Fruit fly (Drosophila melanogaster) whole organism, embryonic: ENCODE measurements around the gene IntS6.

Source experiments
- BtbVII ChIP-seq: fragments of 200-800 bp; sonication (Bioruptor generic); optimal IDR thresholded peaks from 3 replicates; lab custom pipeline; 2017; ENCODE audit warnings: missing biosample characterization, mild to moderate bottlenecking, missing genetic modification characterization
- CG10267 ChIP-seq: fragments of 200-800 bp; sonication (Bioruptor generic); optimal IDR thresholded peaks from 2 replicates; lab custom pipeline; 2018; ENCODE audit warnings: missing biosample characterization, mild to moderate bottlenecking, missing genetic modification characterization, moderate library complexity
- CG12155 ChIP-seq: fragments of 200-800 bp; sonication (Bioruptor generic); optimal IDR thresholded peaks from 3 replicates; lab custom pipeline; 2016; ENCODE audit warnings: missing biosample characterization, missing genetic modification characterization
- CG1233 ChIP-seq: fragments of 200-800 bp; sonication (Bioruptor generic); optimal IDR thresholded peaks from 4 replicates; lab custom pipeline; 2018; ENCODE audit warnings: missing biosample characterization, mild to moderate bottlenecking, missing genetic modification characterization
- CG12744 ChIP-seq: fragments of 200-800 bp; sonication (Bioruptor generic); optimal IDR thresholded peaks from 2 replicates; lab custom pipeline; 2016; ENCODE audit warnings: missing biosample characterization, missing genetic modification characterization
- CG13287 ChIP-seq: fragments of 200-800 bp; sonication (Bioruptor generic); IDR thresholded peaks from 2 replicates; pipeline ENCODE4 v1.3.6; 2022; ENCODE audit warnings: missing biosample characterization, missing genetic modification characterization; ENCODE audit not compliant: partially characterized antibody
- CG15479 ChIP-seq: fragments of 200-800 bp; sonication (Bioruptor generic); optimal IDR thresholded peaks from 3 replicates; lab custom pipeline; 2019; ENCODE audit warnings: missing biosample characterization, mild to moderate bottlenecking, missing genetic modification characterization, moderate library complexity
- CG2116 ChIP-seq: fragments of 200-800 bp; sonication (Bioruptor generic); optimal IDR thresholded peaks from 3 replicates; lab custom pipeline; 2018; ENCODE audit warnings: missing biosample characterization, mild to moderate bottlenecking, missing genetic modification characterization
- CG2875 ChIP-seq: fragments of 200-800 bp; sonication (Bioruptor generic); optimal IDR thresholded peaks from 2 replicates; lab custom pipeline; 2017; ENCODE audit warnings: missing biosample characterization, mild to moderate bottlenecking, missing genetic modification characterization, missing genetic modification reagents
- CG30403 ChIP-seq: fragments of 200-800 bp; sonication (Bioruptor generic); optimal IDR thresholded peaks from 3 replicates; lab custom pipeline; 2016; ENCODE audit warnings: missing biosample characterization, missing genetic modification characterization
- CG42726 ChIP-seq: fragments of 200-800 bp; sonication (Bioruptor generic); IDR thresholded peaks from 2 replicates; pipeline ENCODE4 v1.3.6; 2022; ENCODE audit warnings: missing biosample characterization, missing genetic modification characterization; ENCODE audit not compliant: partially characterized antibody
- CG43689 ChIP-seq: fragments of 200-800 bp; sonication (Bioruptor generic); IDR thresholded peaks from 2 replicates; pipeline ENCODE4 v1.3.6; 2022; ENCODE audit warnings: missing biosample characterization, missing genetic modification characterization
- CG9609 ChIP-seq: fragments of 200-800 bp; sonication (Bioruptor generic); optimal IDR thresholded peaks from 3 replicates; lab custom pipeline; 2016; ENCODE audit warnings: missing biosample characterization, missing genetic modification characterization
- CG9932 ChIP-seq: fragments of 200-800 bp; sonication (Bioruptor generic); IDR thresholded peaks from 2 replicates; pipeline ENCODE4 v1.3.6; 2022; ENCODE audit warnings: missing biosample characterization, missing genetic modification characterization
- D ChIP-seq, 2 experiments: fragments of 200-800 bp in 1 of 2; fragments of >200 bp in 1 of 2; sonication (Bioruptor generic) in 1 of 2; optimal IDR thresholded peaks; 2 replicates in 1 of 2; 3 replicates in 1 of 2; lab custom pipeline; 2017; ENCODE audit warnings: mild to moderate bottlenecking in 1 of 2, missing biosample characterization in 1 of 2, missing genetic modification characterization in 1 of 2, missing genetic modification reagents in 1 of 2
- Dp ChIP-seq: fragments of 200-800 bp; sonication (Bioruptor generic); optimal IDR thresholded peaks from 2 replicates; lab custom pipeline; 2018; ENCODE audit warnings: missing biosample characterization, mild to moderate bottlenecking, missing genetic modification characterization, moderate library complexity
- Dref ChIP-seq: fragments of 200-800 bp; sonication (Bioruptor generic); IDR thresholded peaks from 2 replicates; pipeline ENCODE4 v1.3.6; 2022; ENCODE audit warnings: missing biosample characterization, missing genetic modification characterization
- H2.0 ChIP-seq: fragments of 200-800 bp; sonication (Bioruptor generic); IDR thresholded peaks from 2 replicates; pipeline ENCODE4 v1.3.6; 2022; ENCODE audit warnings: missing biosample characterization, missing genetic modification characterization
- MBD-R2 ChIP-seq: fragments of 200-800 bp; sonication (Bioruptor generic); IDR thresholded peaks from 2 replicates; pipeline ENCODE4 v1.3.6; 2022; ENCODE audit warnings: missing biosample characterization, missing genetic modification characterization
- MESR4 ChIP-seq: fragments of 200-800 bp; sonication (Bioruptor generic); optimal IDR thresholded peaks from 2 replicates; lab custom pipeline; 2018; ENCODE audit warnings: missing biosample characterization, mild to moderate bottlenecking, missing genetic modification characterization, moderate library complexity
- Max ChIP-seq: fragments of 200-800 bp; sonication (Bioruptor generic); optimal IDR thresholded peaks from 2 replicates; lab custom pipeline; 2016; ENCODE audit warnings: missing biosample characterization, mild to moderate bottlenecking, missing genetic modification characterization
- Meics ChIP-seq: fragments of 200-800 bp; sonication (Bioruptor generic); optimal IDR thresholded peaks from 2 replicates; lab custom pipeline; 2017; ENCODE audit warnings: missing biosample characterization, mild to moderate bottlenecking, missing genetic modification characterization
- Oli ChIP-seq: fragments of 200-800 bp; sonication (Bioruptor generic); optimal IDR thresholded peaks from 2 replicates; lab custom pipeline; 2018; ENCODE audit warnings: missing biosample characterization, mild to moderate bottlenecking, missing genetic modification characterization, moderate library complexity
- Opbp ChIP-seq: fragments of 200-800 bp; sonication (Bioruptor generic); IDR thresholded peaks from 3 replicates; pipeline ENCODE4 v1.3.6; 2022; ENCODE audit warnings: missing biosample characterization, missing genetic modification characterization; ENCODE audit not compliant: partially characterized antibody
- Pdp1 ChIP-seq, 2 experiments: fragments of 200-800 bp; sonication (Bioruptor generic); optimal IDR thresholded peaks; 3 replicates each; lab custom pipeline; 2016; ENCODE audit warnings: missing biosample characterization in 2 of 2, missing genetic modification characterization in 2 of 2, mild to moderate bottlenecking in 1 of 2, moderate library complexity in 1 of 2
- Rfx ChIP-seq: fragments of 200-800 bp; sonication (Bioruptor generic); IDR thresholded peaks from 2 replicates; pipeline ENCODE4 v1.3.6; 2022; ENCODE audit warnings: missing biosample characterization, missing genetic modification characterization
- Trl ChIP-seq, 3 experiments: fragments of >200 bp in 2 of 3; fragments of 200-800 bp in 1 of 3; sonication (Bioruptor generic) in 1 of 3; optimal IDR thresholded peaks; 2 replicates in 1 of 3; 3 replicates in 2 of 3; lab custom pipeline; 2016 to 2017; ENCODE audit warnings: missing biosample characterization in 1 of 3, missing genetic modification characterization in 1 of 3
- Usf ChIP-seq: fragments of 200-800 bp; sonication (Bioruptor generic); optimal IDR thresholded peaks from 2 replicates; lab custom pipeline; 2017; ENCODE audit warnings: missing genotype, missing biosample characterization, missing genetic modification characterization
- Xrp1 ChIP-seq: fragments of 200-800 bp; sonication (Bioruptor generic); IDR thresholded peaks from 2 replicates; pipeline ENCODE4 v1.3.6; 2022; ENCODE audit warnings: missing biosample characterization, missing genetic modification characterization
- bsh ChIP-seq, 2 experiments: fragments of 200-800 bp; sonication (Bioruptor generic); optimal IDR thresholded peaks; 2 replicates each; lab custom pipeline; 2017 to 2018; ENCODE audit warnings: mild to moderate bottlenecking in 2 of 2, missing biosample characterization in 2 of 2, missing genetic modification characterization in 2 of 2, moderate library complexity in 1 of 2
- ci ChIP-seq: fragments of 200-800 bp; sonication (Bioruptor generic); IDR thresholded peaks from 3 replicates; pipeline ENCODE4 v1.3.6; 2022; ENCODE audit warnings: missing biosample characterization, missing genetic modification characterization
- dmrt11E ChIP-seq: fragments of 200-800 bp; sonication (Bioruptor generic); optimal IDR thresholded peaks from 3 replicates; lab custom pipeline; 2018; ENCODE audit warnings: missing biosample characterization, mild to moderate bottlenecking, missing genetic modification characterization, moderate library complexity
- grau ChIP-seq: fragments of 200-800 bp; optimal IDR thresholded peaks from 3 replicates; lab custom pipeline; 2019; ENCODE audit warnings: missing biosample characterization, mild to moderate bottlenecking, missing genetic modification characterization, moderate library complexity
- ken ChIP-seq: fragments of 200-800 bp; sonication (Bioruptor generic); IDR thresholded peaks from 3 replicates; pipeline ENCODE4 v1.3.6; 2022; ENCODE audit warnings: missing biosample characterization, missing genetic modification characterization
- lbe ChIP-seq: fragments of 200-800 bp; sonication (Bioruptor generic); optimal IDR thresholded peaks from 2 replicates; lab custom pipeline; 2016; ENCODE audit warnings: missing biosample characterization, mild to moderate bottlenecking, missing genetic modification characterization
- lola ChIP-seq, 3 experiments: fragments of >200 bp in 2 of 3; fragments of 200-800 bp in 1 of 3; sonication (Bioruptor generic) in 1 of 3; optimal IDR thresholded peaks; 2 replicates each; lab custom pipeline; 2017 to 2019; ENCODE audit warnings: missing biosample characterization in 3 of 3, missing genetic modification characterization in 3 of 3, mild to moderate bottlenecking in 1 of 3, moderate library complexity in 1 of 3
- lov ChIP-seq, 2 experiments: fragments of 200-800 bp in 1 of 2; fragments of >200 bp in 1 of 2; sonication (Bioruptor generic) in 1 of 2; IDR thresholded peaks in 1 of 2; optimal IDR thresholded peaks in 1 of 2; 2 replicates in 1 of 2; 3 replicates in 1 of 2; pipeline versions ENCODE4 v1.3.6 to Lab custom; 2017 to 2022; ENCODE audit warnings: missing biosample characterization in 1 of 2, missing genetic modification characterization in 1 of 2
- nau ChIP-seq: fragments of 200-800 bp; sonication (Bioruptor generic); optimal IDR thresholded peaks from 3 replicates; lab custom pipeline; 2017; ENCODE audit warnings: missing biosample characterization, mild to moderate bottlenecking, missing genetic modification characterization, missing genetic modification reagents
- nerfin-2 ChIP-seq: fragments of 200-800 bp; sonication (Bioruptor generic); IDR thresholded peaks from 2 replicates; pipeline ENCODE4 v1.3.6; 2022; ENCODE audit warnings: missing biosample characterization, missing genetic modification characterization; ENCODE audit not compliant: partially characterized antibody
- otp ChIP-seq: fragments of 200-800 bp; sonication (Bioruptor generic); IDR thresholded peaks from 3 replicates; pipeline ENCODE4, ENCODE4 v1.3.6; 2022; ENCODE audit warnings: missing biosample characterization, missing genetic modification characterization
- pho ChIP-seq: fragments of 200-800 bp; sonication (Bioruptor generic); optimal IDR thresholded peaks from 2 replicates; lab custom pipeline; 2016; ENCODE audit warnings: missing biosample characterization, missing genetic modification characterization
- sens ChIP-seq: fragments of 200-800 bp; sonication (Bioruptor generic); peaks from one replicate; lab custom pipeline; 2016; ENCODE audit warnings: missing biosample characterization, missing genetic modification characterization
- unc-4 ChIP-seq: fragments of 200-800 bp; sonication (Bioruptor generic); IDR thresholded peaks from 2 replicates; pipeline ENCODE4 v1.3.6; 2022; ENCODE audit warnings: missing biosample characterization, missing genetic modification characterization; ENCODE audit not compliant: partially characterized antibody
- vvl ChIP-seq: fragments of 200-800 bp; sonication (Bioruptor generic); IDR thresholded peaks from 2 replicates; pipeline ENCODE4 v1.3.6; 2022; ENCODE audit warnings: missing biosample characterization, missing genetic modification characterization
- zen2 ChIP-seq: fragments of 200-800 bp; sonication (Bioruptor generic); IDR thresholded peaks from 3 replicates; pipeline ENCODE4 v1.3.6; 2022; ENCODE audit warnings: missing biosample characterization, missing genetic modification characterization; ENCODE audit not compliant: partially characterized antibody

The IntS6 gene

DNA sequence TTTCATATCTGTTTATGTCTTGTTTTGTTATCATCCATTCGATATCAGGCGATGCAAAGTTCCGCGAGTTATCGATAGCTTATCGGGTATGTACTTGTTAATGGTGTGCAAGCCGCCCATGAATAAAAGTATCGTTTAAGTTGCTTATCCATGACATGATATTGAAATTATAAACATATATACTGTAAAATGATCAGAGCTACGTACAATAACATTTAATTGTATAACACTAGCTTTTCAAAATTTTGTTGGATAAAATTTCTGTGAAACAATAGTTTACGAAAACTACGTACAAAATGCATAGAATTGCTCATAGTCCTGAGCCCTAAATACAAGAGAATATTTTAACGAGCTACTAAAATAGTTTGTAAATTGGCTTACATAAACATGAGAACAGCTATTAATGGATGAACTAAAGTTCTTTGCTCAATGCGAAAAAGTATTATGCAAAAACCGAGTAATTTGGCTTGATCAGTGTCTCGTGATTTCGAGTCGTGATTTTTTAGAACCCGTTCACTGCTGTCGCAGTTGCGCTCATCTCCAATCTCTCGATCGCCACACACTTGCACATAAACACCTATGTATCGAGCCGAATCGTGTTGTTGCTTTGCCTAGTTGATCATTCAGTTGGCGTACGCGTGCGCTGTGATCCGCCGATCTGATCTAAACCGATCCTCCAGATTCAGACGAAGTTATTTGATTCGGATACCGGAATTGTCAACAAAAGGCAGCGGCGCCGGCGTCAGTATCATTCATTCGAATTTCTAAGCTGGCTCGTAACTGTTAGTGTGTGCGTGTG is 57.4 kb downstream of the IntS6 start, which contains the start of the genes PGAP1 and cv (continued):
- TF ChIP-seq D (optimal IDR thresholded peaks at IDR 0.05; lab: Kevin White, UChicago) (no peak), D (GFP tag; optimal IDR thresholded peaks at IDR 0.05; lab: Kevin White, UChicago) (no peak), grau (tag; lab: Kevin White, UChicago) (peak; percentile 47), CG12744 (GFP tag; lab: Kevin White, UChicago) (no peak), CG13287 (peak; percentile 80), CG15479 (peak; percentile 81), CG30403 (peak; percentile 70), MBD-R2 (GFP tag; lab: Robert Waterston, UW) (peak; percentile 67; the same call in 1 of the 2 replicates), CG42726 (GFP tag; lab: Robert Waterston, UW) (peak; percentile 8; the same call in 1 of the 2 replicates), sens (GFP tag; lab: Kevin White, UChicago) (peak; percentile 87), otp (GFP tag; lab: Robert Waterston, UW) (no peak), pho (GFP tag; lab: Kevin White, UChicago) (peak; percentile 15), nerfin-2 (peak; percentile 48; the same call in 1 of the 2 replicates), zen2 (GFP tag; lab: Robert Waterston, UW) (peak; percentile 76), CG43689 (GFP tag; lab: Robert Waterston, UW) (no peak), CG1233 (GFP tag; lab: Kevin White, UChicago) (no peak), dmrt11E (tag; lab: Kevin White, UChicago) (peak; percentile 13), lbe (GFP tag; lab: Kevin White, UChicago) (peak; percentile 56), Rfx (peak; percentile 42), Xrp1 (GFP tag; lab: Robert Waterston, UW) (0 out of 2 replicates have a peak, but pooled peaks have one; percentile 8), CG2116 (GFP tag; lab: Kevin White, UChicago) (peak; percentile 61), nau (no peak), ci (GFP tag; lab: Robert Waterston, UW) (peak; percentile 11; the same call in 1 of the 3 replicates), bsh (GFP tag; optimal IDR thresholded peaks at IDR 0.05; lab: Kevin White, UChicago) (peak in 1 of 2 experiments; percentile 0), Trl (optimal IDR thresholded peaks at IDR 0.05; lab: Kevin White, UChicago) (no peak), Trl (GFP tag; optimal IDR thresholded peaks at IDR 0.05; lab: Kevin White, UChicago) (peak; percentile 19), Meics (GFP tag; lab: Kevin White, UChicago) (peak; percentile 30), CG10267 (tag; lab: Kevin White, UChicago) (peak; percentile 24), Dref (GFP tag; lab: Robert Waterston, UW) (peak; percentile 80), Dp (GFP tag; lab: Kevin White, UChicago) (peak; percentile 15), unc-4 (GFP tag; lab: Robert Waterston, UW) (peak; percentile 72), BtbVII (GFP tag; lab: Kevin White, UChicago) (no peak), CG2875 (no peak), CG9932 (peak; percentile 63), Oli (tag; lab: Kevin White, UChicago) (no peak), Max (no peak), CG9609 (no peak), H2.0 (GFP tag; lab: Robert Waterston, UW) (no peak), vvl (peak; percentile 41; the same call in 1 of the 2 replicates), Pdp1 (GFP tag; optimal IDR thresholded peaks at IDR 0.05; lab: Kevin White, UChicago) (peak; percentile 10 to 38), lov (optimal IDR thresholded peaks at IDR 0.05; lab: Kevin White, UChicago) (no peak), lov (GFP tag; IDR thresholded peaks at IDR 0.05; lab: Robert Waterston, UW) (no peak), CG12155 (peak; percentile 18), lola (GFP tag; optimal IDR thresholded peaks at IDR 0.05; lab: Kevin White, UChicago) (peak in 1 of 3 experiments; percentile 53), Opbp (GFP tag; lab: Robert Waterston, UW) (peak; percentile 78; the same call in 2 of the 3 replicates), Usf (no peak), ken (GFP tag; lab: Robert Waterston, UW) (no peak), MESR4 (GFP tag; lab: Kevin White, UChicago) (peak; percentile 20)
